Worm (Caenorhabditis elegans): ENCODE measurements around the gene gst-32.

- TF ChIP-seq nhr-11 (tag; optimal IDR thresholded peaks at IDR 0.05): no peak
- TF ChIP-seq xbp-1 (tag; optimal IDR thresholded peaks at IDR 0.05): no peak
- TF ChIP-seq grh-1 (GFP tag; IDR thresholded peaks at IDR 0.05): no peak
- no peak for TF ChIP-seq nhr-47 (tag; optimal IDR thresholded peaks at IDR 0.05)
- no peak for TF ChIP-seq nhr-12 (tag; optimal IDR thresholded peaks at IDR 0.05)
- no peak for TF ChIP-seq elt-3 (tag; optimal IDR thresholded peaks at IDR 0.05)
These were observed 49.6 kb upstream of the gst-32 start for ce11 chrII:15228005-15228404.

Measured in whole organism, L1 larva.